Fruit fly (Drosophila melanogaster): Measurements from ENCODE around the gene CG13607.

Gene CG13607

DNA sequence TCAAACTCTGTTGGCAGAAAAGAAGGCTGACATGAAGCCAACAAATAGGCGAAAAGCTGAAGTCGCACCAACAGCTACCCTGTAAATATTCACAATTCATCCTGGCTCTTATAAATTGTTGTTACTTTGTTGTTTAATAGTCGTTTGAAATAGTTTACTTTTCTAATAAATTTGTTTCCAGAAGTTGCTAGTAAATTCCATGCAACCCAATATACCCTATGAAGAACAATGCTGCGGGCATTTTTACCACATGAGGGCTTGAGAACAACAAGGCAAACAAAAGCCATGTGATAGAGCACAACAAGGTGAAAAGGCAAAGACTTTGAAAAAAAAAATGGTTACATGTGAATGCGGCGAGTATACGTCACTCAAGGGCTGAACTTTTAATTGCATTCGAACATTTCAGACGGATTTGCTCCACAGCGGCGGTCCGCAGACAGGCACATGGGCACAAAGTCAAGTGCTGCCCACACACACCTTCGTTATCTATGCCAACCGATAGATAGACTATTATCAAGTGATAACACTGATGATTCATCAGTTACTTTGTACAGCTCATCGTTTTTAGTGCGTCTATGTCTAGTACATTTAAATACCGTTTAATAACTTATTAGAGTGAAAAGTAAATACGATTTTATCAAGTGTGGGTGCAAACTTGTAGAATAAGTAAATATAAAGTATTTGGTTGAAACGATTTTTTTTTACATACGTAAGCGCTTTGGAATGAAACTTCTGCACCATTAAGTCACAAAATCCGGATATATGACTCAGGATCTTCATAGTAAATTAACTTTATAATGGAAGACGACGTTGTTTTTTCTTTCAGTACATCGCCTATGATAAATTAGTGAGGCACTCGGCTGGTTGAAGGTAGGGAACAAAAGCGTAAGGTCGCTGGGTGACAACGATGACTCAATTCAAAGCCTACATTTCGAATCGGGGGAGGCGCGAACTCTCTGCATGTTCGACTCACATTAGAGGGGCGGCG lies 16.8 kb downstream of the CG13607 start (continued):
- TF ChIP-seq pzg (GFP tag; optimal IDR thresholded peaks at IDR 0.05) (no peak), Bteb2 (GFP tag; optimal IDR thresholded peaks at IDR 0.05) (peak; percentile 68), CG11696 (GFP tag; IDR thresholded peaks at IDR 0.05) (peak; percentile 68), Atf6 (GFP tag; IDR thresholded peaks at IDR 0.05) (peak; percentile 85), Sox102F (GFP tag; optimal IDR thresholded peaks at IDR 0.05) (peak; percentile 85), gfzf (GFP tag; optimal IDR thresholded peaks at IDR 0.05) (no peak), slp2 (GFP tag; optimal IDR thresholded peaks at IDR 0.05) (peak; percentile 65), CG15601 (tag; optimal IDR thresholded peaks at IDR 0.05) (peak; percentile 58), CTCF (GFP tag; optimal IDR thresholded peaks at IDR 0.05) (no peak), Atf3 (GFP tag; optimal IDR thresholded peaks at IDR 0.05) (peak; percentile 58), CG12391 (tag; optimal IDR thresholded peaks at IDR 0.05) (peak; percentile 75), Taf1 (GFP tag; IDR thresholded peaks at IDR 0.05) (peak; percentile 59; the same call in 1 of the 2 replicates), CG12219 (GFP tag; optimal IDR thresholded peaks at IDR 0.05) (peak; percentile 75), nerfin-1 (tag; optimal IDR thresholded peaks at IDR 0.05) (peak; percentile 18), sisA (GFP tag; IDR thresholded peaks at IDR 0.05) (peak; percentile 79), CG13296 (GFP tag; optimal IDR thresholded peaks at IDR 0.05) (peak; percentile 37), CG12155 (GFP tag; optimal IDR thresholded peaks at IDR 0.05) (peak; percentile 81), bowl (GFP tag; IDR thresholded peaks at IDR 0.05) (0 out of 2 replicates have a peak, but pooled peaks have one; percentile 50), Gsc (GFP tag; IDR thresholded peaks at IDR 0.05) (peak; percentile 43; the same call in 1 of the 2 replicates), emc (GFP tag; optimal IDR thresholded peaks at IDR 0.05) (peak; percentile 64), mld (GFP tag; IDR thresholded peaks at IDR 0.05; ENCODE audit: partially characterized antibody) (no peak), Oli (tag; optimal IDR thresholded peaks at IDR 0.05) (peak; percentile 82), HLH4C (GFP tag; IDR thresholded peaks at IDR 0.05; ENCODE audit: partially characterized antibody) (no peak), CG13287 (GFP tag; IDR thresholded peaks at IDR 0.05; ENCODE audit: partially characterized antibody) (no peak), tup (GFP tag; optimal IDR thresholded peaks at IDR 0.05) (peak; percentile 43), CG31441 (GFP tag; IDR thresholded peaks at IDR 0.05) (peak; percentile 51), sr (GFP tag; IDR thresholded peaks at IDR 0.05) (peak; percentile 40; the same call in 2 of the 3 replicates), CG33557 (GFP tag; optimal IDR thresholded peaks at IDR 0.05) (no peak), pan (optimal IDR thresholded peaks at IDR 0.05) (no peak), pan (GFP tag; optimal IDR thresholded peaks at IDR 0.05 in 1 of 2, IDR thresholded peaks at IDR 0.05 in 1 of 2) (peak in 1 of 2 experiments; percentile 90), pfk (GFP tag; optimal IDR thresholded peaks at IDR 0.05) (no peak), Hey (tag; optimal IDR thresholded peaks at IDR 0.05) (no peak), HLH54F (GFP tag; optimal IDR thresholded peaks at IDR 0.05) (peak; percentile 85), CG4360 (GFP tag; IDR thresholded peaks at IDR 0.05) (peak; percentile 41; the same call in 1 of the 2 replicates), unpg (GFP tag; optimal IDR thresholded peaks at IDR 0.05) (peak; percentile 76), ab (GFP tag; optimal IDR thresholded peaks at IDR 0.05) (peak; percentile 1), Nf-YB (GFP tag; optimal IDR thresholded peaks at IDR 0.05) (peak; percentile 32), Sox100B (GFP tag; optimal IDR thresholded peaks at IDR 0.05) (peak; percentile 21), slbo (GFP tag; IDR thresholded peaks at IDR 0.05) (peak; percentile 95), Eip74EF (GFP tag; optimal IDR thresholded peaks at IDR 0.05) (peak in 1 of 2 experiments; percentile 45), mam (GFP tag; optimal IDR thresholded peaks at IDR 0.05) (peak; percentile 89), tin (GFP tag; optimal IDR thresholded peaks at IDR 0.05) (peak; percentile 81), wdn (GFP tag; IDR thresholded peaks at IDR 0.05) (peak; percentile 45; the same call in 1 of the 2 replicates), Xrp1 (GFP tag; IDR thresholded peaks at IDR 0.05) (peak; percentile 87), CG2678 (tag; optimal IDR thresholded peaks at IDR 0.05) (peak; percentile 79), CG8924 (tag; optimal IDR thresholded peaks at IDR 0.05) (peak; percentile 72), CG9817 (tag; optimal IDR thresholded peaks at IDR 0.05) (peak; percentile 54), CG4820 (GFP tag; optimal IDR thresholded peaks at IDR 0.05) (peak; percentile 75)
